In the genomic region with DNA sequence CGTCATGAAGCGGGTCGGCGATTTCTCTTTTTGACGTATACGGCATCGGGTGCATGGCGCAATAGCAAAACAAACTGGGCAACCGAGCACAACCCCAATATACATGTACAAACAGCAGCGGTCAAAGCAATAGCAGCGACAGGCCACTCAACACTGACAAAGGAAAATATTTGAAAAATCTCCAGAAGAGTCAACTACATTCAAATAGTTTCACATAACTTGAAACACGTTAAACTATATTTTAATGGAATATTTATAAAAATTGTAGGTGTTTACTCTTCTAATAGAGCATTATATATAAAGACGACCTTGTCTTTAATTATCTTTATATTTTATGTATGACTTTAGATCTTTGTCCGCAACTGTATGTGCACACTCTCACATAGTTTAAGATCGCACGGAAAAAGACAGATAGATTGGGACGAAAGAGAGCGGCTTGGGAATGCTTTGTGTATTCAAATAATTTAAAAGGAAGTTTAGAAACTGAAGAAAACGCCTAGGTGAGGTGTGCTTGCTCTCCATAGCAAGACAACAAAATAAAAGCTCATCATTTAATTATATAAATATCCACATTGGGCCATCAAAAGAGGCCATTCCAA, we compare ENCODE assay signal across 1 fruit fly cellular context.
TF ChIP-seq lines count a peak whose summit lies in the region.

No protein-coding gene starts in this region.

TF ChIP-seq in whole organism, embryonic, 481 proteins besides CTCF, POLR2A, EP300 and RAD21 (continued from another document):
- peak; percentile 84 for TF ChIP-seq Xrp1 (GFP tag; IDR thresholded peaks at IDR 0.05; lab: Robert Waterston, UW)
- peak; percentile 4 for TF ChIP-seq CG8281 (tag; optimal IDR thresholded peaks at IDR 0.05; lab: Kevin White, UChicago)
- TF ChIP-seq bab2 (GFP tag; optimal IDR thresholded peaks at IDR 0.05; lab: Kevin White, UChicago) = peak; percentile 47
- TF ChIP-seq cas (GFP tag; IDR thresholded peaks at IDR 0.05; lab: Robert Waterston, UW) = 0 out of 2 replicates have a peak, but pooled peaks have one; percentile 22
- no peak for TF ChIP-seq CG17186 (GFP tag; optimal IDR thresholded peaks at IDR 0.05; lab: Kevin White, UChicago)
- peak; percentile 73 for TF ChIP-seq fd96Cb (tag; optimal IDR thresholded peaks at IDR 0.05; lab: Kevin White, UChicago)
- no peak for TF ChIP-seq NFAT (GFP tag; IDR thresholded peaks at IDR 0.05; lab: Robert Waterston, UW)
- TF ChIP-seq az2 (GFP tag; optimal IDR thresholded peaks at IDR 0.05; lab: Kevin White, UChicago) = peak; percentile 75
- TF ChIP-seq dmrt99B (tag; optimal IDR thresholded peaks at IDR 0.05; lab: Kevin White, UChicago) = peak; percentile 85
- TF ChIP-seq shn (GFP tag; optimal IDR thresholded peaks at IDR 0.05; lab: Kevin White, UChicago) = no peak
- no peak for TF ChIP-seq ERR (GFP tag; optimal IDR thresholded peaks at IDR 0.05; lab: Kevin White, UChicago)
- TF ChIP-seq dati (GFP tag; IDR thresholded peaks at IDR 0.05; lab: Robert Waterston, UW) = no peak
- TF ChIP-seq Kr (GFP tag; optimal IDR thresholded peaks at IDR 0.05; lab: Kevin White, UChicago) = no peak
- peak; percentile 53 for TF ChIP-seq jing (GFP tag; optimal IDR thresholded peaks at IDR 0.05; lab: Kevin White, UChicago)
- TF ChIP-seq Doc2 (GFP tag; IDR thresholded peaks at IDR 0.05; lab: Robert Waterston, UW) = no peak
- TF ChIP-seq Atf6 (GFP tag; IDR thresholded peaks at IDR 0.05; lab: Robert Waterston, UW) = peak; percentile 73
- TF ChIP-seq CG13123 (GFP tag; optimal IDR thresholded peaks at IDR 0.05; lab: Kevin White, UChicago) = no peak
- no peak for TF ChIP-seq Bgb (GFP tag; IDR thresholded peaks at IDR 0.05; lab: Robert Waterston, UW; ENCODE audit: partially characterized antibody)
- no peak for TF ChIP-seq Scr (GFP tag; IDR thresholded peaks at IDR 0.05; lab: Robert Waterston, UW; ENCODE audit: partially characterized antibody)
- TF ChIP-seq CG8765 (GFP tag; IDR thresholded peaks at IDR 0.05; lab: Robert Waterston, UW) = no peak
- peak; percentile 73 for TF ChIP-seq seq (GFP tag; IDR thresholded peaks at IDR 0.05; lab: Robert Waterston, UW)
- TF ChIP-seq CG1832 (GFP tag; optimal IDR thresholded peaks at IDR 0.05; lab: Kevin White, UChicago) = no peak
- TF ChIP-seq CG5953 (GFP tag; IDR thresholded peaks at IDR 0.05; lab: Robert Waterston, UW) = no peak
- no peak for TF ChIP-seq luna (GFP tag; optimal IDR thresholded peaks at IDR 0.05; lab: Kevin White, UChicago)
- peak; percentile 39; the same call in 1 of the 2 replicates for TF ChIP-seq CG31224 (GFP tag; IDR thresholded peaks at IDR 0.05; lab: Robert Waterston, UW)
- no peak for TF ChIP-seq fu2 (GFP tag; optimal IDR thresholded peaks at IDR 0.05; lab: Kevin White, UChicago)
- TF ChIP-seq CG9876 (GFP tag; optimal IDR thresholded peaks at IDR 0.05; lab: Kevin White, UChicago) = no peak
- no peak for TF ChIP-seq CG42726 (GFP tag; IDR thresholded peaks at IDR 0.05; lab: Robert Waterston, UW; ENCODE audit: partially characterized antibody)
- TF ChIP-seq CG10565 (GFP tag; optimal IDR thresholded peaks at IDR 0.05; lab: Kevin White, UChicago) = no peak
- no peak for TF ChIP-seq chinmo (GFP tag; IDR thresholded peaks at IDR 0.05; lab: Robert Waterston, UW; ENCODE audit: partially characterized antibody)
- 0 out of 3 replicates have a peak, but pooled peaks have one; percentile 19 for TF ChIP-seq sr (GFP tag; IDR thresholded peaks at IDR 0.05; lab: Robert Waterston, UW)
- TF ChIP-seq CG33557 (GFP tag; optimal IDR thresholded peaks at IDR 0.05; lab: Kevin White, UChicago) = peak; percentile 66
- TF ChIP-seq pita (GFP tag; optimal IDR thresholded peaks at IDR 0.05; lab: Kevin White, UChicago) = no peak
- no peak for TF ChIP-seq kni (GFP tag; optimal IDR thresholded peaks at IDR 0.05; lab: Kevin White, UChicago)
- TF ChIP-seq Rx (GFP tag; IDR thresholded peaks at IDR 0.05; lab: Robert Waterston, UW) = peak; percentile 64; the same call in 1 of the 2 replicates
- TF ChIP-seq usp (GFP tag; optimal IDR thresholded peaks at IDR 0.05; lab: Kevin White, UChicago) = no peak
- peak; percentile 21 for TF ChIP-seq CG6683 (GFP tag; optimal IDR thresholded peaks at IDR 0.05; lab: Kevin White, UChicago)
- TF ChIP-seq sqz (GFP tag; optimal IDR thresholded peaks at IDR 0.05; lab: Kevin White, UChicago) = peak; percentile 7
- TF ChIP-seq CG15514 (GFP tag; optimal IDR thresholded peaks at IDR 0.05; lab: Kevin White, UChicago) = peak; percentile 42
- TF ChIP-seq chn (GFP tag; optimal IDR thresholded peaks at IDR 0.05; lab: Kevin White, UChicago) = peak; percentile 33
- TF ChIP-seq CG12769 (tag; optimal IDR thresholded peaks at IDR 0.05; lab: Kevin White, UChicago) = peak; percentile 27
- TF ChIP-seq CG17829 (tag; optimal IDR thresholded peaks at IDR 0.05; lab: Kevin White, UChicago) = peak; percentile 82
- peak; percentile 63; the same call in 1 of the 2 replicates for TF ChIP-seq CG14014 (GFP tag; IDR thresholded peaks at IDR 0.05; lab: Robert Waterston, UW)
- no peak for TF ChIP-seq dan (GFP tag; IDR thresholded peaks at IDR 0.05; lab: Robert Waterston, UW)
- 0 out of 2 replicates have a peak, but pooled peaks have one; percentile 32 for TF ChIP-seq CG16779 (GFP tag; IDR thresholded peaks at IDR 0.05; lab: Robert Waterston, UW)
- TF ChIP-seq CG17359 (tag; optimal IDR thresholded peaks at IDR 0.05; lab: Kevin White, UChicago) = peak; percentile 79
- TF ChIP-seq CG14050 (GFP tag; IDR thresholded peaks at IDR 0.05; lab: Robert Waterston, UW) = peak; percentile 60
- peak; percentile 84 for TF ChIP-seq CG2678 (tag; optimal IDR thresholded peaks at IDR 0.05; lab: Kevin White, UChicago)
- peak; percentile 70 for TF ChIP-seq CG17328 (GFP tag; IDR thresholded peaks at IDR 0.05; lab: Robert Waterston, UW)
- peak; percentile 56; the same call in 1 of the 2 replicates for TF ChIP-seq CG1024 (GFP tag; IDR thresholded peaks at IDR 0.05; lab: Robert Waterston, UW)
- TF ChIP-seq CG7556 (GFP tag; optimal IDR thresholded peaks at IDR 0.05; lab: Kevin White, UChicago) = peak; percentile 74
- peak; percentile 88 for TF ChIP-seq Drgx (GFP tag; IDR thresholded peaks at IDR 0.05; lab: Robert Waterston, UW)
- peak; percentile 71 for TF ChIP-seq Xbp1 (GFP tag; optimal IDR thresholded peaks at IDR 0.05; lab: Kevin White, UChicago)
- TF ChIP-seq sima (GFP tag; optimal IDR thresholded peaks at IDR 0.05; lab: Kevin White, UChicago) = no peak
- TF ChIP-seq CG3407 (GFP tag; optimal IDR thresholded peaks at IDR 0.05; lab: Kevin White, UChicago) = peak; percentile 63
- peak; percentile 50 for TF ChIP-seq Oaz (GFP tag; IDR thresholded peaks at IDR 0.05; lab: Robert Waterston, UW)
- TF ChIP-seq gcm (GFP tag; optimal IDR thresholded peaks at IDR 0.05; lab: Kevin White, UChicago) = peak; percentile 79
- peak; percentile 10 for TF ChIP-seq kay (GFP tag; optimal IDR thresholded peaks at IDR 0.05; lab: Kevin White, UChicago)
- TF ChIP-seq psq (GFP tag; optimal IDR thresholded peaks at IDR 0.05; lab: Kevin White, UChicago) = no peak
- TF ChIP-seq CG2120 (GFP tag; optimal IDR thresholded peaks at IDR 0.05; lab: Kevin White, UChicago) = peak; percentile 55
